Fruit fly (Drosophila melanogaster) whole organism, embryonic: ENCODE measurements around the gene CG2124.

ENCODE experiments used
- Antp ChIP-seq: fragments of 200-800 bp; sonication (Bioruptor generic); optimal IDR thresholded peaks from 3 replicates; lab custom pipeline; 2016; ENCODE audit warnings: missing biosample characterization, missing genetic modification characterization
- Atf3 ChIP-seq: fragments of 200-800 bp; sonication (Bioruptor generic); optimal IDR thresholded peaks from 3 replicates; lab custom pipeline; 2016; ENCODE audit warnings: missing biosample characterization, missing genetic modification characterization
- B-H2 ChIP-seq: fragments of 200-800 bp; sonication (Bioruptor generic); optimal IDR thresholded peaks from 2 replicates; lab custom pipeline; 2018; ENCODE audit warnings: missing biosample characterization, mild to moderate bottlenecking, missing genetic modification characterization
- CG12744 ChIP-seq: fragments of 200-800 bp; sonication (Bioruptor generic); optimal IDR thresholded peaks from 2 replicates; lab custom pipeline; 2016; ENCODE audit warnings: missing biosample characterization, missing genetic modification characterization
- CG14965 ChIP-seq: fragments of 200-800 bp; sonication (Bioruptor generic); optimal IDR thresholded peaks from 2 replicates; lab custom pipeline; 2016; ENCODE audit warnings: missing biosample characterization, missing genetic modification characterization, borderline replicate concordance
- CG15479 ChIP-seq: fragments of 200-800 bp; sonication (Bioruptor generic); optimal IDR thresholded peaks from 3 replicates; lab custom pipeline; 2019; ENCODE audit warnings: missing biosample characterization, mild to moderate bottlenecking, missing genetic modification characterization, moderate library complexity
- CG16863 ChIP-seq: fragments of 200-800 bp; sonication (Bioruptor generic); optimal IDR thresholded peaks from 3 replicates; lab custom pipeline; 2016; ENCODE audit warnings: missing biosample characterization, missing genetic modification characterization
- CG17328 ChIP-seq: fragments of 200-800 bp; sonication (Bioruptor generic); IDR thresholded peaks from 2 replicates; pipeline ENCODE4 v1.3.6; 2022; ENCODE audit warnings: missing biosample characterization, missing genetic modification characterization
- CG18262 ChIP-seq: fragments of 200-800 bp; optimal IDR thresholded peaks from 3 replicates; lab custom pipeline; 2019; ENCODE audit warnings: missing biosample characterization, mild to moderate bottlenecking, missing genetic modification characterization, moderate library complexity
- CG30020 ChIP-seq: fragments of 200-800 bp; optimal IDR thresholded peaks from 2 replicates; lab custom pipeline; 2019; ENCODE audit warnings: missing biosample characterization, mild to moderate bottlenecking, missing genetic modification characterization, moderate library complexity
- CG30403 ChIP-seq: fragments of 200-800 bp; sonication (Bioruptor generic); optimal IDR thresholded peaks from 3 replicates; lab custom pipeline; 2016; ENCODE audit warnings: missing biosample characterization, missing genetic modification characterization
- CG32532 ChIP-seq: fragments of 200-800 bp; sonication (Bioruptor generic); IDR thresholded peaks from 2 replicates; pipeline ENCODE4 v1.3.6; 2022; ENCODE audit warnings: missing biosample characterization, missing genetic modification characterization
- CG5953 ChIP-seq: fragments of 200-800 bp; sonication (Bioruptor generic); IDR thresholded peaks from 2 replicates; pipeline ENCODE4 v1.3.6; 2022; ENCODE audit warnings: missing biosample characterization, missing genetic modification characterization
- CG7271 ChIP-seq: fragments of 200-800 bp; sonication (Bioruptor generic); optimal IDR thresholded peaks from 2 replicates; lab custom pipeline; 2018; ENCODE audit warnings: missing biosample characterization, mild to moderate bottlenecking, missing genetic modification characterization, moderate library complexity
- CG8478 ChIP-seq: fragments of >200 bp; optimal IDR thresholded peaks from 2 replicates; lab custom pipeline; 2018
- CTCF ChIP-seq: fragments of 200-800 bp; sonication (Bioruptor generic); optimal IDR thresholded peaks from 2 replicates; lab custom pipeline; 2017; ENCODE audit warnings: missing biosample characterization, mild to moderate bottlenecking, missing genetic modification characterization, moderate library complexity
- CoRest ChIP-seq: fragments of 200-800 bp; sonication (Bioruptor generic); optimal IDR thresholded peaks from 3 replicates; lab custom pipeline; 2018; ENCODE audit warnings: missing biosample characterization, mild to moderate bottlenecking, missing genetic modification characterization, moderate library complexity
- Dbx ChIP-seq: fragments of 200-800 bp; sonication (Bioruptor generic); IDR thresholded peaks from 3 replicates; pipeline ENCODE4 v1.3.6; 2022; ENCODE audit warnings: missing biosample characterization, missing genetic modification characterization
- Dip2 ChIP-seq: fragments of 200-800 bp; sonication (Bioruptor generic); IDR thresholded peaks from 2 replicates; pipeline ENCODE4 v1.3.6; 2022; ENCODE audit warnings: missing biosample characterization, missing genetic modification characterization
- Eip74EF ChIP-seq, 2 experiments: fragments of 200-800 bp in 1 of 2; fragments of >200 bp in 1 of 2; sonication (Bioruptor generic) in 1 of 2; optimal IDR thresholded peaks; 2 replicates each; lab custom pipeline; 2017 to 2019; ENCODE audit warnings: missing biosample characterization in 2 of 2, missing genetic modification characterization in 2 of 2, mild to moderate bottlenecking in 1 of 2, moderate library complexity in 1 of 2
- Ets97D ChIP-seq: fragments of 200-800 bp; sonication (Bioruptor generic); optimal IDR thresholded peaks from 3 replicates; lab custom pipeline; 2016; ENCODE audit warnings: missing biosample characterization, missing genetic modification characterization
- Gug ChIP-seq: fragments of 200-800 bp; sonication (Bioruptor generic); IDR thresholded peaks from 4 replicates; pipeline ENCODE4 v1.3.6; 2022; ENCODE audit warnings: missing biosample characterization, missing genetic modification characterization
- MTF-1 ChIP-seq: fragments of 200-800 bp; sonication (Bioruptor generic); optimal IDR thresholded peaks from 2 replicates; lab custom pipeline; 2018; ENCODE audit warnings: missing biosample characterization, mild to moderate bottlenecking, missing genetic modification characterization, borderline replicate concordance
- Nf-YB ChIP-seq: fragments of 200-800 bp; sonication (Bioruptor generic); optimal IDR thresholded peaks from 3 replicates; lab custom pipeline; 2019; ENCODE audit warnings: missing biosample characterization, mild to moderate bottlenecking, missing genetic modification characterization, moderate library complexity
- Sox100B ChIP-seq: fragments of 200-800 bp; sonication (Bioruptor generic); optimal IDR thresholded peaks from 3 replicates; lab custom pipeline; 2018; ENCODE audit warnings: missing biosample characterization, mild to moderate bottlenecking, missing genetic modification characterization
- Stat92E ChIP-seq, 3 experiments: fragments of >200 bp in 2 of 3; fragments of 200-800 bp in 1 of 3; sonication (Bioruptor generic) in 1 of 3; optimal IDR thresholded peaks; 2 replicates each; lab custom pipeline; 2017 to 2019; ENCODE audit warnings: missing biosample characterization in 3 of 3, missing genetic modification characterization in 3 of 3, mild to moderate bottlenecking in 1 of 3, moderate library complexity in 1 of 3
- YL-1 ChIP-seq: fragments of 200-800 bp; sonication (Bioruptor generic); optimal IDR thresholded peaks from 3 replicates; lab custom pipeline; 2017; ENCODE audit warnings: missing biosample characterization, mild to moderate bottlenecking, missing genetic modification characterization
- al ChIP-seq: fragments of 200-800 bp; sonication (Bioruptor generic); IDR thresholded peaks from 2 replicates; pipeline ENCODE4 v1.3.6; 2022; ENCODE audit warnings: missing biosample characterization, missing genetic modification characterization
- amos ChIP-seq: fragments of 200-800 bp; sonication (Bioruptor generic); IDR thresholded peaks from 2 replicates; pipeline ENCODE4 v1.3.6; 2022; ENCODE audit warnings: missing biosample characterization, missing genetic modification characterization; ENCODE audit not compliant: partially characterized antibody
- ash1 ChIP-seq: fragments of 200-800 bp; sonication (Bioruptor generic); optimal IDR thresholded peaks from 2 replicates; lab custom pipeline; 2018; ENCODE audit warnings: missing biosample characterization, mild to moderate bottlenecking, missing genetic modification characterization
- btn ChIP-seq: fragments of 200-800 bp; sonication (Bioruptor generic); optimal IDR thresholded peaks from 2 replicates; lab custom pipeline; 2016; ENCODE audit warnings: missing biosample characterization, missing genetic modification characterization
- cas ChIP-seq: fragments of 200-800 bp; sonication (Bioruptor generic); IDR thresholded peaks from 2 replicates; pipeline ENCODE4 v1.3.6; 2022; ENCODE audit warnings: missing biosample characterization, missing genetic modification characterization
- chn ChIP-seq: fragments of 200-800 bp; sonication (Bioruptor generic); optimal IDR thresholded peaks from 2 replicates; lab custom pipeline; 2016; ENCODE audit warnings: missing biosample characterization, missing genetic modification characterization
- corto ChIP-seq: fragments of 200-800 bp; sonication (Bioruptor generic); optimal IDR thresholded peaks from 2 replicates; lab custom pipeline; 2016; ENCODE audit warnings: missing biosample characterization, mild to moderate bottlenecking, missing genetic modification characterization, moderate library complexity
- croc ChIP-seq: fragments of 200-800 bp; sonication (Bioruptor generic); conservative IDR thresholded peaks from 3 replicates; pipeline ENCODE4 v1.3.6; 2022; ENCODE audit warnings: missing biosample characterization, missing genetic modification characterization
- crol ChIP-seq: fragments of 200-800 bp; sonication (Bioruptor generic); IDR thresholded peaks from 2 replicates; pipeline ENCODE4 v1.3.6; 2022; ENCODE audit warnings: missing biosample characterization, missing genetic modification characterization
- dimm ChIP-seq: fragments of 200-800 bp; sonication (Bioruptor generic); IDR thresholded peaks from 2 replicates; pipeline ENCODE4 v1.3.6; 2022; ENCODE audit warnings: missing biosample characterization, missing genetic modification characterization
- eve ChIP-seq, 2 experiments: fragments of >200 bp; optimal IDR thresholded peaks; 2 replicates each; lab custom pipeline; 2017; ENCODE audit warnings: missing biosample characterization in 2 of 2, missing genetic modification characterization in 2 of 2
- gfzf ChIP-seq: fragments of 200-800 bp; sonication (Bioruptor generic); optimal IDR thresholded peaks from 2 replicates; lab custom pipeline; 2016; ENCODE audit warnings: missing biosample characterization, mild to moderate bottlenecking, missing genetic modification characterization, moderate library complexity
- gsb-n ChIP-seq: fragments of 200-800 bp; sonication (Bioruptor generic); optimal IDR thresholded peaks from 3 replicates; lab custom pipeline; 2018; ENCODE audit warnings: missing biosample characterization, mild to moderate bottlenecking, missing genetic modification characterization
- gt ChIP-seq: fragments of 200-800 bp; sonication (Bioruptor generic); IDR thresholded peaks from 2 replicates; pipeline ENCODE4 v1.3.6; 2022; ENCODE audit warnings: missing biosample characterization, missing genetic modification characterization
- hb ChIP-seq: fragments of 200-800 bp; sonication (Bioruptor generic); IDR thresholded peaks from 3 replicates; pipeline ENCODE4 v1.3.6; 2022; ENCODE audit warnings: missing biosample characterization, missing genetic modification characterization; ENCODE audit not compliant: partially characterized antibody
- insv ChIP-seq, 2 experiments: fragments of 200-800 bp; sonication (Bioruptor generic); optimal IDR thresholded peaks; 3 replicates each; lab custom pipeline; 2016 to 2018; ENCODE audit warnings: missing biosample characterization in 2 of 2, missing genetic modification characterization in 2 of 2
- kah ChIP-seq: fragments of 200-800 bp; sonication (Bioruptor generic); optimal IDR thresholded peaks from 2 replicates; lab custom pipeline; 2018; ENCODE audit warnings: missing biosample characterization, mild to moderate bottlenecking, missing genetic modification characterization
- pan ChIP-seq, 4 experiments: fragments of >200 bp in 3 of 4; fragments of 200-800 bp in 1 of 4; sonication (Bioruptor generic) in 1 of 4; optimal IDR thresholded peaks in 3 of 4; IDR thresholded peaks in 1 of 4; 2 replicates each; pipeline versions ENCODE4 v1.3.6 to Lab custom; 2017 to 2022; ENCODE audit warnings: missing biosample characterization in 2 of 4, missing genetic modification characterization in 2 of 4, mixed read lengths in 1 of 4
- ro ChIP-seq: fragments of 200-800 bp; sonication (Bioruptor generic); IDR thresholded peaks from 2 replicates; pipeline ENCODE4 v1.3.6; 2022; ENCODE audit warnings: missing biosample characterization, missing genetic modification characterization
- sqz ChIP-seq: fragments of 200-800 bp; sonication (Bioruptor generic); optimal IDR thresholded peaks from 3 replicates; lab custom pipeline; 2018; ENCODE audit warnings: missing biosample characterization, mild to moderate bottlenecking, missing genetic modification characterization
- usp ChIP-seq: fragments of >200 bp; optimal IDR thresholded peaks from 2 replicates; lab custom pipeline; 2017; ENCODE audit warnings: missing biosample characterization, missing genetic modification characterization
- vfl ChIP-seq: fragments of 200-800 bp; sonication (Bioruptor generic); optimal IDR thresholded peaks from 2 replicates; lab custom pipeline; 2016; ENCODE audit warnings: missing biosample characterization, missing genetic modification characterization
- wor ChIP-seq: fragments of 200-800 bp; sonication (Bioruptor generic); IDR thresholded peaks from 2 replicates; pipeline ENCODE4 v1.3.6; 2022; ENCODE audit warnings: missing biosample characterization, missing genetic modification characterization

CG2124 gene

DNA sequence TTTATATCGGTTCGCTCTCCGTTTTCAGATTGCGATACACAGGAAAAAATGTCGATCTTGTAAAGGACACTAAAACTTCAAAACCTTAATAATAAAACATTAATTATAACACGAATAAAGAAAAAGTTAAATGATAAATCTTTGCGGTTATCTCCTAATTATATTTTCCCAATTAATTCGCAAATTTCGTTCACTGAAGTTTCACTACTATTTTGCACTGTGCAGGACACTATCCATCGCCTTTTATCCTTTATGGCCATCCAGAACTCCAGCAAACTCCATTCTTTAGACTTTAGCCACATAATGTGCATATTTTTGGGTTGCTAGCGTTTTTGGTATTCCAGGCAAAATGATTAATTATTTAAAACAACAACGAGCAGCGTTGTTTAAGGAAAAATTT, 46.9 kb upstream of the CG2124 start (continued):
- TF ChIP-seq gt (GFP tag; lab: Robert Waterston, UW) (no peak), kah (GFP tag; lab: Kevin White, UChicago) (no peak), eve (GFP tag; optimal IDR thresholded peaks at IDR 0.05; lab: Kevin White, UChicago) (peak in 1 of 2 experiments; percentile 37), Atf3 (GFP tag; lab: Kevin White, UChicago) (no peak)

DNA sequence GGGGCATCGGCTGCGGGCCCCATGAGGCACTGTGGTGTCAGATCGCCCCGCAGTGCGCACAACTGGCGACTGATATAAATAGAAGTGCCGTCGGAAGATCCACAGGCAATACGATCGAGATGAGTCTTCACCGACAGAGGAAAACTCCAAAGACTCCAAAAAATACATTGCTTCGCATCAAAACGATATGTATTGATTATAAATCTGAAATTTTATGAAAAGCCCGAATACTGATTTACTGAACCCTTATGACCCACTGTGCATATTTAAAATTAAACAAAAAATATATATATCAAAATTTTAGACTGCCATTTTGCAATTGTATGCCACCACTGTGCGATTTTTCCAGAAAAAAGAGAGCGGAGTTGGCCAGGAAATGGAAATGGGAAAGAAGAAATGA, 38.5 kb upstream of the CG2124 start:
- TF ChIP-seq usp (GFP tag; lab: Kevin White, UChicago): no peak
- no peak for TF ChIP-seq B-H2
- TF ChIP-seq dimm (GFP tag; lab: Robert Waterston, UW): peak; percentile 8; the same call in 1 of the 2 replicates
- no peak for TF ChIP-seq Dbx
- no peak for TF ChIP-seq CTCF (GFP tag; lab: Kevin White, UChicago)
- TF ChIP-seq CG17328 (GFP tag; lab: Robert Waterston, UW): peak; percentile 36; the same call in 1 of the 2 replicates
- peak; percentile 74 for TF ChIP-seq CG18262 (tag; lab: Kevin White, UChicago)
- TF ChIP-seq al (GFP tag; lab: Robert Waterston, UW): no peak
- TF ChIP-seq vfl (GFP tag; lab: Kevin White, UChicago): no peak
- no peak for TF ChIP-seq hb (GFP tag; lab: Robert Waterston, UW)
- TF ChIP-seq Antp (GFP tag; lab: Kevin White, UChicago): no peak
- TF ChIP-seq gfzf (GFP tag; lab: Kevin White, UChicago): no peak
- peak; percentile 5 for TF ChIP-seq CG16863 (GFP tag; lab: Kevin White, UChicago)
- TF ChIP-seq CG8478 (lab: Kevin White, UChicago): no peak
- no peak for TF ChIP-seq sqz (GFP tag; lab: Kevin White, UChicago)
- no peak for TF ChIP-seq insv (GFP tag; optimal IDR thresholded peaks at IDR 0.05; lab: Kevin White, UChicago)
- TF ChIP-seq Eip74EF (GFP tag; optimal IDR thresholded peaks at IDR 0.05; lab: Kevin White, UChicago): peak in 1 of 2 experiments; percentile 13
- TF ChIP-seq YL-1: no peak
- no peak for TF ChIP-seq CG12744 (GFP tag; lab: Kevin White, UChicago)
- TF ChIP-seq CG7271 (tag; lab: Kevin White, UChicago): no peak
- peak; percentile 23 for TF ChIP-seq CG30403 (GFP tag; lab: Kevin White, UChicago)
- TF ChIP-seq chn (GFP tag; lab: Kevin White, UChicago): no peak
- TF ChIP-seq corto (GFP tag; lab: Kevin White, UChicago): peak; percentile 53
- TF ChIP-seq CG14965 (GFP tag; lab: Kevin White, UChicago): no peak
- TF ChIP-seq amos: no peak
- TF ChIP-seq Ets97D (GFP tag; lab: Kevin White, UChicago): no peak
- no peak for TF ChIP-seq CG32532 (GFP tag; lab: Robert Waterston, UW)
- TF ChIP-seq cas: no peak
- no peak for TF ChIP-seq pan (optimal IDR thresholded peaks at IDR 0.05; lab: Kevin White, UChicago)
- TF ChIP-seq pan (GFP tag; optimal IDR thresholded peaks at IDR 0.05 in 1 of 2, IDR thresholded peaks at IDR 0.05 in 1 of 2): peak in 1 of 2 experiments; percentile 19
- TF ChIP-seq CoRest (tag; lab: Kevin White, UChicago): peak; percentile 25
- peak; percentile 50 for TF ChIP-seq wor (GFP tag; lab: Robert Waterston, UW)
- no peak for TF ChIP-seq CG30020
- TF ChIP-seq crol (GFP tag; lab: Robert Waterston, UW): no peak
- TF ChIP-seq Gug (GFP tag; lab: Robert Waterston, UW): no peak; the same call in 3 of the 4 replicates
- peak; percentile 42; the same call in 2 of the 3 replicates for TF ChIP-seq croc (GFP tag; lab: Robert Waterston, UW)
- no peak for TF ChIP-seq Nf-YB (GFP tag; lab: Kevin White, UChicago)
- TF ChIP-seq gsb-n (tag; lab: Kevin White, UChicago): peak; percentile 39
- no peak for TF ChIP-seq ro (GFP tag; lab: Robert Waterston, UW)
- TF ChIP-seq MTF-1: no peak
- no peak for TF ChIP-seq Stat92E (GFP tag; optimal IDR thresholded peaks at IDR 0.05; lab: Kevin White, UChicago)
- no peak for TF ChIP-seq CG15479 (GFP tag; lab: Kevin White, UChicago)
- TF ChIP-seq Dip2 (GFP tag; lab: Robert Waterston, UW): no peak
- TF ChIP-seq CG5953 (GFP tag; lab: Robert Waterston, UW): no peak
- TF ChIP-seq Sox100B: peak; percentile 60
- no peak for TF ChIP-seq btn
- TF ChIP-seq ash1 (GFP tag; lab: Kevin White, UChicago): no peak
